Fruit fly (Drosophila melanogaster) whole organism, embryonic: ENCODE results near the gene anchor.

Source experiments
- Adf1 ChIP-seq: fragments of 200-800 bp; sonication (Bioruptor generic); IDR thresholded peaks from 2 replicates; pipeline ENCODE4 v1.3.6; 2022; ENCODE audit warnings: missing biosample characterization, missing genetic modification characterization
- Atf-2 ChIP-seq: fragments of 200-800 bp; sonication (Bioruptor generic); optimal IDR thresholded peaks from 2 replicates; lab custom pipeline; 2016; ENCODE audit warnings: missing biosample characterization, missing genetic modification characterization
- CG11093 ChIP-seq: fragments of 200-800 bp; sonication (Bioruptor generic); IDR thresholded peaks from 3 replicates; pipeline ENCODE4 v1.3.6; 2022; ENCODE audit warnings: missing biosample characterization, missing genetic modification characterization
- CG11504 ChIP-seq: fragments of 200-800 bp; sonication (Bioruptor generic); optimal IDR thresholded peaks from 3 replicates; lab custom pipeline; 2019; ENCODE audit warnings: missing biosample characterization, mild to moderate bottlenecking, missing genetic modification characterization, moderate library complexity
- CG13123 ChIP-seq: fragments of 200-800 bp; sonication (Bioruptor generic); optimal IDR thresholded peaks from 2 replicates; lab custom pipeline; 2016; ENCODE audit warnings: missing biosample characterization, missing genetic modification characterization
- CG14667 ChIP-seq: fragments of 200-800 bp; sonication (Bioruptor generic); IDR thresholded peaks from 2 replicates; pipeline ENCODE4 v1.3.6; 2022; ENCODE audit warnings: missing biosample characterization, missing genetic modification characterization
- CG14860 ChIP-seq: fragments of 200-800 bp; sonication (Bioruptor generic); IDR thresholded peaks from 3 replicates; pipeline ENCODE4 v1.3.6; 2022; ENCODE audit warnings: missing biosample characterization, missing genetic modification characterization; ENCODE audit not compliant: partially characterized antibody
- CG15011 ChIP-seq: fragments of 200-800 bp; sonication (Bioruptor generic); optimal IDR thresholded peaks from 3 replicates; lab custom pipeline; 2018; ENCODE audit warnings: missing biosample characterization, mild to moderate bottlenecking, missing genetic modification characterization
- CG15269 ChIP-seq: fragments of 200-800 bp; sonication (Bioruptor generic); optimal IDR thresholded peaks from 2 replicates; lab custom pipeline; 2018; ENCODE audit warnings: missing biosample characterization, mild to moderate bottlenecking, missing genetic modification characterization, moderate library complexity
- CG1603 ChIP-seq: fragments of 200-800 bp; sonication (Bioruptor generic); optimal IDR thresholded peaks from 2 replicates; lab custom pipeline; 2019; ENCODE audit warnings: missing biosample characterization, mild to moderate bottlenecking, missing genetic modification characterization, moderate library complexity
- CG1647 ChIP-seq: fragments of 200-800 bp; sonication (Bioruptor generic); optimal IDR thresholded peaks from 3 replicates; lab custom pipeline; 2016; ENCODE audit warnings: missing biosample characterization, missing genetic modification characterization
- CG17359 ChIP-seq: fragments of 200-800 bp; sonication (Bioruptor generic); optimal IDR thresholded peaks from 3 replicates; lab custom pipeline; 2018; ENCODE audit warnings: missing biosample characterization, mild to moderate bottlenecking, missing genetic modification characterization, moderate library complexity
- CG17385 ChIP-seq: fragments of 200-800 bp; sonication (Bioruptor generic); optimal IDR thresholded peaks from 3 replicates; lab custom pipeline; 2018; ENCODE audit warnings: missing biosample characterization, mild to moderate bottlenecking, missing genetic modification characterization
- CG18476 ChIP-seq: fragments of 200-800 bp; sonication (Bioruptor generic); optimal IDR thresholded peaks from 2 replicates; lab custom pipeline; 2016; ENCODE audit warnings: missing biosample characterization, mild to moderate bottlenecking, missing genetic modification characterization
- CG30403 ChIP-seq: fragments of 200-800 bp; sonication (Bioruptor generic); optimal IDR thresholded peaks from 3 replicates; lab custom pipeline; 2016; ENCODE audit warnings: missing biosample characterization, missing genetic modification characterization
- CG3163 ChIP-seq: fragments of 200-800 bp; sonication (Bioruptor generic); optimal IDR thresholded peaks from 3 replicates; lab custom pipeline; 2016; ENCODE audit warnings: missing biosample characterization, missing genetic modification characterization
- CG4360 ChIP-seq: fragments of 200-800 bp; sonication (Bioruptor generic); IDR thresholded peaks from 2 replicates; pipeline ENCODE4 v1.3.6; 2022; ENCODE audit warnings: missing biosample characterization, missing genetic modification characterization
- CG6254 ChIP-seq: fragments of 200-800 bp; sonication (Bioruptor generic); optimal IDR thresholded peaks from 3 replicates; lab custom pipeline; 2017; ENCODE audit warnings: mild to moderate bottlenecking, missing biosample characterization, missing genetic modification reagents, missing genetic modification characterization
- CG6791 ChIP-seq: fragments of 200-800 bp; sonication (Bioruptor generic); IDR thresholded peaks from 3 replicates; pipeline ENCODE4 v1.3.6; 2022; ENCODE audit warnings: missing biosample characterization, missing genetic modification characterization; ENCODE audit not compliant: partially characterized antibody
- CG7928 ChIP-seq: fragments of 200-800 bp; sonication (Bioruptor generic); optimal IDR thresholded peaks from 2 replicates; lab custom pipeline; 2017; ENCODE audit warnings: missing biosample characterization, mild to moderate bottlenecking, missing genetic modification characterization
- Camta ChIP-seq: fragments of 200-800 bp; sonication (Bioruptor generic); optimal IDR thresholded peaks from 2 replicates; lab custom pipeline; 2016; ENCODE audit warnings: missing biosample characterization, missing genetic modification characterization
- CkIIα-i1 ChIP-seq: fragments of 200-800 bp; sonication (Bioruptor generic); IDR thresholded peaks from 2 replicates; pipeline ENCODE4 v1.3.6; 2022; ENCODE audit warnings: missing biosample characterization, missing genetic modification characterization
- Fer3 ChIP-seq: fragments of 200-800 bp; sonication (Bioruptor generic); optimal IDR thresholded peaks from 2 replicates; lab custom pipeline; 2018; ENCODE audit warnings: missing biosample characterization, mild to moderate bottlenecking, missing genetic modification characterization, moderate library complexity
- Hey ChIP-seq: fragments of 200-800 bp; sonication (Bioruptor generic); optimal IDR thresholded peaks from 3 replicates; lab custom pipeline; 2018; ENCODE audit warnings: missing biosample characterization, mild to moderate bottlenecking, missing genetic modification characterization
- Jarid2 ChIP-seq: fragments of 200-800 bp; sonication (Bioruptor generic); optimal IDR thresholded peaks from 3 replicates; lab custom pipeline; 2017; ENCODE audit warnings: mild to moderate bottlenecking, missing biosample characterization, missing genetic modification reagents, missing genetic modification characterization
- Max ChIP-seq: fragments of 200-800 bp; sonication (Bioruptor generic); optimal IDR thresholded peaks from 2 replicates; lab custom pipeline; 2016; ENCODE audit warnings: missing biosample characterization, mild to moderate bottlenecking, missing genetic modification characterization
- Meics ChIP-seq: fragments of 200-800 bp; sonication (Bioruptor generic); optimal IDR thresholded peaks from 2 replicates; lab custom pipeline; 2017; ENCODE audit warnings: missing biosample characterization, mild to moderate bottlenecking, missing genetic modification characterization
- Nf-YA ChIP-seq: fragments of 200-800 bp; sonication (Bioruptor generic); IDR thresholded peaks from 2 replicates; pipeline ENCODE4 v1.3.6; 2022; ENCODE audit warnings: missing biosample characterization, missing genetic modification characterization
- PHDP ChIP-seq: fragments of 200-800 bp; sonication (Bioruptor generic); optimal IDR thresholded peaks from 3 replicates; lab custom pipeline; 2018; ENCODE audit warnings: missing biosample characterization, mild to moderate bottlenecking, missing genetic modification characterization, moderate library complexity
- Six4 ChIP-seq: fragments of 200-800 bp; sonication (Bioruptor generic); optimal IDR thresholded peaks from 2 replicates; lab custom pipeline; 2016; ENCODE audit warnings: missing biosample characterization, missing genetic modification characterization
- Tbp ChIP-seq: fragments of >200 bp; optimal IDR thresholded peaks from 2 replicates; lab custom pipeline; 2018; ENCODE audit warnings: missing biosample characterization, missing genetic modification characterization
- Vsx1 ChIP-seq: fragments of 200-800 bp; sonication (Bioruptor generic); optimal IDR thresholded peaks from 2 replicates; lab custom pipeline; 2017; ENCODE audit warnings: missing biosample characterization, mild to moderate bottlenecking, missing genetic modification characterization, missing genetic modification reagents
- cg ChIP-seq: fragments of 200-800 bp; sonication (Bioruptor generic); optimal IDR thresholded peaks from 3 replicates; lab custom pipeline; 2019; ENCODE audit warnings: missing biosample characterization, mild to moderate bottlenecking, missing genetic modification characterization, moderate library complexity
- ci ChIP-seq: fragments of 200-800 bp; sonication (Bioruptor generic); IDR thresholded peaks from 3 replicates; pipeline ENCODE4 v1.3.6; 2022; ENCODE audit warnings: missing biosample characterization, missing genetic modification characterization
- corto ChIP-seq: fragments of 200-800 bp; sonication (Bioruptor generic); optimal IDR thresholded peaks from 2 replicates; lab custom pipeline; 2016; ENCODE audit warnings: missing biosample characterization, mild to moderate bottlenecking, missing genetic modification characterization, moderate library complexity
- croc ChIP-seq: fragments of 200-800 bp; sonication (Bioruptor generic); conservative IDR thresholded peaks from 3 replicates; pipeline ENCODE4 v1.3.6; 2022; ENCODE audit warnings: missing biosample characterization, missing genetic modification characterization
- da ChIP-seq: fragments of 200-800 bp; sonication (Bioruptor generic); optimal IDR thresholded peaks from 2 replicates; lab custom pipeline; 2016; ENCODE audit warnings: missing biosample characterization, missing genetic modification characterization
- en ChIP-seq: fragments of 200-800 bp; sonication (Bioruptor generic); optimal IDR thresholded peaks from 2 replicates; lab custom pipeline; 2016; ENCODE audit warnings: missing biosample characterization, missing genetic modification characterization
- ewg ChIP-seq: fragments of 200-800 bp; sonication (Bioruptor generic); optimal IDR thresholded peaks from 3 replicates; lab custom pipeline; 2017; ENCODE audit warnings: mild to moderate bottlenecking, missing biosample characterization, missing genetic modification reagents, missing genetic modification characterization
- gcm ChIP-seq: fragments of 200-800 bp; sonication (Bioruptor generic); optimal IDR thresholded peaks from 2 replicates; lab custom pipeline; 2019; ENCODE audit warnings: missing biosample characterization, mild to moderate bottlenecking, missing genetic modification characterization, moderate library complexity
- gsb ChIP-seq: fragments of 200-800 bp; sonication (Bioruptor generic); IDR thresholded peaks from 2 replicates; pipeline ENCODE4 v1.3.6; 2022; ENCODE audit warnings: missing biosample characterization, missing genetic modification characterization
- gt ChIP-seq: fragments of 200-800 bp; sonication (Bioruptor generic); IDR thresholded peaks from 2 replicates; pipeline ENCODE4 v1.3.6; 2022; ENCODE audit warnings: missing biosample characterization, missing genetic modification characterization
- kni ChIP-seq: fragments of 200-800 bp; sonication (Bioruptor generic); optimal IDR thresholded peaks from 3 replicates; lab custom pipeline; 2017; ENCODE audit warnings: mild to moderate bottlenecking, missing biosample characterization, missing genetic modification reagents, missing genetic modification characterization
- maf-S ChIP-seq: fragments of 200-800 bp; sonication (Bioruptor generic); optimal IDR thresholded peaks from 2 replicates; lab custom pipeline; 2016; ENCODE audit warnings: missing biosample characterization, missing genetic modification characterization
- odd ChIP-seq: fragments of 200-800 bp; sonication (Bioruptor generic); optimal IDR thresholded peaks from 2 replicates; lab custom pipeline; 2017; ENCODE audit warnings: missing biosample characterization, mild to moderate bottlenecking, missing genetic modification characterization
- org-1 ChIP-seq: fragments of 200-800 bp; sonication (Bioruptor generic); optimal IDR thresholded peaks from 2 replicates; lab custom pipeline; 2017; ENCODE audit warnings: missing biosample characterization, missing genetic modification characterization
- pita ChIP-seq: fragments of 200-800 bp; sonication (Bioruptor generic); optimal IDR thresholded peaks from 2 replicates; lab custom pipeline; 2017; ENCODE audit warnings: missing biosample characterization, mild to moderate bottlenecking, missing genetic modification characterization
- row ChIP-seq: fragments of 200-800 bp; sonication (Bioruptor generic); IDR thresholded peaks from 3 replicates; pipeline ENCODE4 v1.3.6; 2022; ENCODE audit warnings: missing biosample characterization, missing genetic modification characterization
- tap ChIP-seq: fragments of 200-800 bp; optimal IDR thresholded peaks from 3 replicates; lab custom pipeline; 2019; ENCODE audit warnings: missing biosample characterization, mild to moderate bottlenecking, missing genetic modification characterization, moderate library complexity
- tll ChIP-seq, 2 experiments: fragments of 200-800 bp in 1 of 2; fragments of >200 bp in 1 of 2; sonication (Bioruptor generic) in 1 of 2; optimal IDR thresholded peaks; 2 replicates each; lab custom pipeline; 2017 to 2019; ENCODE audit warnings: missing biosample characterization in 2 of 2, missing genetic modification characterization in 2 of 2, mild to moderate bottlenecking in 1 of 2, moderate library complexity in 1 of 2
- wdn ChIP-seq: fragments of 200-800 bp; sonication (Bioruptor generic); IDR thresholded peaks from 2 replicates; pipeline ENCODE4 v1.3.6; 2022; ENCODE audit warnings: missing biosample characterization, missing genetic modification characterization

Gene anchor

DNA sequence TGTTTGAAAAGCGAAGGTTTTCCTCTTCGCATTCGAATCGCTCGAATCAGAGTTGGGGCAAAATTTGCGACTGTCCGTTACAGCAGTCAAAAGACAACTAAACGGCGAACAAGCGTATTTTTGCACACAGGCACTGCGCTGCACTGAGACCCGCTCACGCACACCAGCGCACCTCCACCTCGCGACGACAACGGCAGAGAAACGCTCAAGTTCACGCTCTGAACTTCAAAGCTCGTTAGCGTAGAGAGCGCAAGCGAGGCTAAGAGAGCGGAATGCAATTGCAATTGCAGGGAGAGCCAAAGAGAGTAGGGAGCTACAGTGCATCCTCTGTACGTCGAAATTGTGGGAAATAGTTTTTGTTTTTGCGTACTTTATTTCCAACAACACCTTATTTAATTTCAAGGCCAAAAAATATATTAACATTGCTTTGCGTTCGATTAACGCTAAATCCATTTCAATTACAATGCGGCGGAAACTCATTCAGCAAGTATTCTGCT lies 2.4 kb upstream of the anchor start, which contains the start of gene Eip74EF (continued):
- TF ChIP-seq Six4 (GFP tag; lab: Kevin White, UChicago) (no peak), CkIIα-i1 (GFP tag; lab: Robert Waterston, UW) (no peak), Vsx1 (GFP tag; lab: Kevin White, UChicago) (no peak), CG3163 (peak; percentile 89), Jarid2 (peak; percentile 72), Max (GFP tag; lab: Kevin White, UChicago) (no peak), maf-S (GFP tag; lab: Kevin White, UChicago) (no peak), CG4360 (GFP tag; lab: Robert Waterston, UW) (0 out of 2 replicates have a peak, but pooled peaks have one; percentile 26), gcm (GFP tag; lab: Kevin White, UChicago) (no peak), CG13123 (GFP tag; lab: Kevin White, UChicago) (no peak), CG6254 (GFP tag; lab: Kevin White, UChicago) (no peak), gt (GFP tag; lab: Robert Waterston, UW) (no peak), CG7928 (GFP tag; lab: Kevin White, UChicago) (no peak), corto (GFP tag; lab: Kevin White, UChicago) (peak; percentile 24), Atf-2 (GFP tag; lab: Kevin White, UChicago) (no peak), org-1 (GFP tag; lab: Kevin White, UChicago) (no peak), odd (GFP tag; lab: Kevin White, UChicago) (no peak), CG1647 (GFP tag; lab: Kevin White, UChicago) (no peak), Meics (no peak), tll (GFP tag; optimal IDR thresholded peaks at IDR 0.05; lab: Kevin White, UChicago) (no peak), CG11504 (tag; lab: Kevin White, UChicago) (peak; percentile 20), CG1603 (tag; lab: Kevin White, UChicago) (peak; percentile 21), CG30403 (GFP tag; lab: Kevin White, UChicago) (no peak), pita (GFP tag; lab: Kevin White, UChicago) (no peak), en (GFP tag; lab: Kevin White, UChicago) (no peak), gsb (GFP tag; lab: Robert Waterston, UW) (0 out of 2 replicates have a peak, but pooled peaks have one; percentile 26), ewg (GFP tag; lab: Kevin White, UChicago) (no peak), CG17359 (no peak), Hey (tag; lab: Kevin White, UChicago) (no peak), CG17385 (GFP tag; lab: Kevin White, UChicago) (peak; percentile 19), Nf-YA (GFP tag; lab: Robert Waterston, UW) (no peak), row (peak; percentile 60), CG6791 (GFP tag; lab: Robert Waterston, UW) (no peak), wdn (no peak), Camta (GFP tag; lab: Kevin White, UChicago) (no peak), croc (GFP tag; lab: Robert Waterston, UW) (0 out of 3 replicates have a peak, but pooled peaks have one; percentile 16), Fer3 (tag; lab: Kevin White, UChicago) (no peak), kni (GFP tag; lab: Kevin White, UChicago) (no peak), CG18476 (GFP tag; lab: Kevin White, UChicago) (no peak), CG11093 (GFP tag; lab: Robert Waterston, UW) (no peak), da (GFP tag; lab: Kevin White, UChicago) (no peak), Adf1 (0 out of 2 replicates have a peak, but pooled peaks have one; percentile 31), CG14667 (no peak), CG15011 (GFP tag; lab: Kevin White, UChicago) (no peak), CG14860 (GFP tag; lab: Robert Waterston, UW) (no peak), CG15269 (tag; lab: Kevin White, UChicago) (no peak), tap (tag; lab: Kevin White, UChicago) (no peak), cg (GFP tag; lab: Kevin White, UChicago) (peak; percentile 73), Tbp (no peak), PHDP (tag; lab: Kevin White, UChicago) (no peak), ci (GFP tag; lab: Robert Waterston, UW) (peak; percentile 63)
